Worm (Caenorhabditis elegans): ENCODE results near the gene D1005.4.

DNA sequence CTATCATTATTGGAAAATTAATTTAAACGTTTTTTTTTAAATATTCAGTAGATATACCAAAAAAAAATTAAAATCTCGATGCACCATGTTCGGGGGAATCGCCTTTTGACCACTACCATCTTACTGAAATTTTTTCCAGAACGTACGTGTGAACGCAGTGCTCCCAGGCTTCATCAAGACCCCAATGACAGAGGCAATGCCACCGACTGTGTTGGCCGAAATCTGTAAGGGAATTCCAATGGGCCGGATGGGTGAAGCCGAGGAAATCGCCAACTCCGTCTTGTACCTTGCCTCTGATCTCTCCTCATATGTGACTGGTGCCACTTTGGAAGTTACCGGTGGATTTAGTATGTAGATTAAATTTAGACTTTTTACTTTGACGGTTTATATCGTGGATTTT is 3.2 kb upstream of the D1005.4 start:
- TF ChIP-seq zag-1 (tag; optimal IDR thresholded peaks at IDR 0.05), result no peak
- no peak for TF ChIP-seq nhr-28 (tag; optimal IDR thresholded peaks at IDR 0.05)
- no peak for TF ChIP-seq lin-39 (tag; optimal IDR thresholded peaks at IDR 0.05)
- TF ChIP-seq nhr-237 (tag; optimal IDR thresholded peaks at IDR 0.05), result no peak
- no peak for TF ChIP-seq pqm-1 (tag; optimal IDR thresholded peaks at IDR 0.05)
- no peak for TF ChIP-seq nhr-11 (tag; optimal IDR thresholded peaks at IDR 0.05)
- no peak for TF ChIP-seq lin-15B (tag; optimal IDR thresholded peaks at IDR 0.05)
- TF ChIP-seq nhr-77 (tag; optimal IDR thresholded peaks at IDR 0.05), result no peak
